Worm (Caenorhabditis elegans) whole organism, mixed stage, embryonic: Measurements from ENCODE around the gene F56C9.3.

ENCODE experiments used
- M03D4.4 ChIP-seq: sonication (generic microtip); optimal IDR thresholded peaks from 2 replicates; lab custom pipeline; 2017; ENCODE audit warnings: mild to moderate bottlenecking, missing genetic modification characterization, missing compliant biosample characterization
- bed-3 ChIP-seq: fragments of 200-800 bp; sonication (Bioruptor generic); optimal IDR thresholded peaks from 3 replicates; lab custom pipeline; 2018; ENCODE audit warnings: mild to moderate bottlenecking, missing genetic modification characterization, moderate library complexity, missing compliant biosample characterization
- blmp-1 ChIP-seq: fragments of 150-350 bp; optimal IDR thresholded peaks from 2 replicates; lab custom pipeline; 2014; ENCODE audit warnings: missing biosample characterization, missing genetic modification characterization
- ceh-43 ChIP-seq: fragments of 200-800 bp; sonication (Bioruptor generic); optimal IDR thresholded peaks from 2 replicates; lab custom pipeline; 2018; ENCODE audit warnings: mild to moderate bottlenecking, missing genetic modification characterization, moderate library complexity, missing compliant biosample characterization
- ceh-83 ChIP-seq: fragments of 200-800 bp; sonication (Bioruptor generic); optimal IDR thresholded peaks from 2 replicates; lab custom pipeline; 2018; ENCODE audit warnings: mild to moderate bottlenecking, missing genetic modification characterization, missing compliant biosample characterization
- ces-1 ChIP-seq: fragments of 150-350 bp; optimal IDR thresholded peaks from 2 replicates; lab custom pipeline; 2014; ENCODE audit warnings: missing biosample characterization, missing genetic modification reagents, missing genetic modification characterization
- cnd-1 ChIP-seq: fragments of 200-800 bp; sonication (Bioruptor generic); optimal IDR thresholded peaks from 2 replicates; lab custom pipeline; 2018; ENCODE audit warnings: mild to moderate bottlenecking, missing genetic modification characterization, missing compliant biosample characterization
- drap-1 ChIP-seq: fragments of 200-800 bp; sonication (Bioruptor generic); optimal IDR thresholded peaks from 3 replicates; lab custom pipeline; 2018; ENCODE audit warnings: mild to moderate bottlenecking, missing genetic modification characterization, missing compliant biosample characterization
- elt-1 ChIP-seq: sonication (generic microtip); optimal IDR thresholded peaks from 2 replicates; lab custom pipeline; 2017; ENCODE audit warnings: missing genetic modification characterization, mild to moderate bottlenecking, missing compliant biosample characterization, antibody characterized with exemption, moderate library complexity, borderline replicate concordance; ENCODE audit not compliant: insufficient read depth
- elt-3 ChIP-seq: fragments of 150-350 bp; optimal IDR thresholded peaks from 2 replicates; lab custom pipeline; 2014; ENCODE audit warnings: missing biosample characterization, missing genetic modification characterization
- flh-1 ChIP-seq: fragments of 200-800 bp; sonication (Bioruptor generic); optimal IDR thresholded peaks from 2 replicates; lab custom pipeline; 2018; ENCODE audit warnings: mild to moderate bottlenecking, missing genetic modification characterization, moderate library complexity, missing compliant biosample characterization
- ham-2 ChIP-seq: fragments of 200-800 bp; sonication (Bioruptor generic); optimal IDR thresholded peaks from 2 replicates; lab custom pipeline; 2018; ENCODE audit warnings: mild to moderate bottlenecking, missing genetic modification characterization, missing compliant biosample characterization
- hlh-1 ChIP-seq: fragments of 150-350 bp; optimal IDR thresholded peaks from 2 replicates; lab custom pipeline; 2014; ENCODE audit warnings: missing biosample characterization, missing genetic modification reagents, missing genetic modification characterization
- lin-13 ChIP-seq: fragments of 150-350 bp; optimal IDR thresholded peaks from 2 replicates; lab custom pipeline; 2014; ENCODE audit warnings: missing biosample characterization, missing genetic modification characterization
- lin-32 ChIP-seq: fragments of 200-800 bp; sonication (Bioruptor generic); optimal IDR thresholded peaks from 2 replicates; lab custom pipeline; 2018; ENCODE audit warnings: mild to moderate bottlenecking, missing genetic modification characterization, missing compliant biosample characterization
- lsy-2 ChIP-seq: fragments of 150-350 bp; optimal IDR thresholded peaks from 2 replicates; lab custom pipeline; 2014; ENCODE audit warnings: missing biosample characterization, missing genetic modification characterization
- mep-1 ChIP-seq: fragments of 150-350 bp; optimal IDR thresholded peaks from 2 replicates; lab custom pipeline; 2017; ENCODE audit warnings: missing biosample characterization, missing genetic modification reagents, missing genetic modification characterization, inconsistent platforms
- mls-2 ChIP-seq: sonication (generic microtip); optimal IDR thresholded peaks from 2 replicates; lab custom pipeline; 2016; ENCODE audit warnings: mild to moderate bottlenecking, missing genetic modification characterization, moderate library complexity, missing compliant biosample characterization
- nhr-12 ChIP-seq: fragments of 150-350 bp; optimal IDR thresholded peaks from 2 replicates; lab custom pipeline; 2014; ENCODE audit warnings: missing biosample characterization, missing genetic modification characterization
- nhr-237 ChIP-seq: fragments of 150-350 bp; optimal IDR thresholded peaks from 2 replicates; lab custom pipeline; 2014; ENCODE audit warnings: missing biosample characterization, missing genetic modification characterization
- pha-4 ChIP-seq: fragments of 150-350 bp; optimal IDR thresholded peaks from 2 replicates; lab custom pipeline; 2018; ENCODE audit warnings: missing biosample characterization, missing genetic modification reagents, missing genetic modification characterization
- sem-2 ChIP-seq: fragments of 200-800 bp; sonication (Bioruptor generic); optimal IDR thresholded peaks from 2 replicates; lab custom pipeline; 2018; ENCODE audit warnings: mild to moderate bottlenecking, missing genetic modification characterization, missing compliant biosample characterization
- sptf-1 ChIP-seq: sonication (generic microtip); optimal IDR thresholded peaks from 2 replicates; lab custom pipeline; 2017; ENCODE audit warnings: mild to moderate bottlenecking, missing genetic modification characterization, moderate library complexity, missing compliant biosample characterization
- tbx-8 ChIP-seq: fragments of 200-800 bp; sonication (Bioruptor generic); optimal IDR thresholded peaks from 2 replicates; lab custom pipeline; 2018; ENCODE audit warnings: mild to moderate bottlenecking, missing genetic modification characterization, moderate library complexity, missing compliant biosample characterization
- unc-120 ChIP-seq: sonication (generic microtip); optimal IDR thresholded peaks from 2 replicates; lab custom pipeline; 2017; ENCODE audit warnings: missing genetic modification characterization, missing compliant biosample characterization; ENCODE audit not compliant: poor library complexity, severe bottlenecking
- unc-39 ChIP-seq: fragments of 150-350 bp; optimal IDR thresholded peaks from 2 replicates; lab custom pipeline; 2014; ENCODE audit warnings: missing biosample characterization, missing genetic modification characterization
- unc-62 ChIP-seq: fragments of 150-350 bp; optimal IDR thresholded peaks from 2 replicates; lab custom pipeline; 2014; ENCODE audit warnings: missing biosample characterization, missing genetic modification reagents, missing genetic modification characterization
- ztf-11 ChIP-seq: fragments of 150-350 bp; optimal IDR thresholded peaks from 2 replicates; lab custom pipeline; 2014; ENCODE audit warnings: missing biosample characterization, missing genetic modification characterization

The F56C9.3 gene

DNA sequence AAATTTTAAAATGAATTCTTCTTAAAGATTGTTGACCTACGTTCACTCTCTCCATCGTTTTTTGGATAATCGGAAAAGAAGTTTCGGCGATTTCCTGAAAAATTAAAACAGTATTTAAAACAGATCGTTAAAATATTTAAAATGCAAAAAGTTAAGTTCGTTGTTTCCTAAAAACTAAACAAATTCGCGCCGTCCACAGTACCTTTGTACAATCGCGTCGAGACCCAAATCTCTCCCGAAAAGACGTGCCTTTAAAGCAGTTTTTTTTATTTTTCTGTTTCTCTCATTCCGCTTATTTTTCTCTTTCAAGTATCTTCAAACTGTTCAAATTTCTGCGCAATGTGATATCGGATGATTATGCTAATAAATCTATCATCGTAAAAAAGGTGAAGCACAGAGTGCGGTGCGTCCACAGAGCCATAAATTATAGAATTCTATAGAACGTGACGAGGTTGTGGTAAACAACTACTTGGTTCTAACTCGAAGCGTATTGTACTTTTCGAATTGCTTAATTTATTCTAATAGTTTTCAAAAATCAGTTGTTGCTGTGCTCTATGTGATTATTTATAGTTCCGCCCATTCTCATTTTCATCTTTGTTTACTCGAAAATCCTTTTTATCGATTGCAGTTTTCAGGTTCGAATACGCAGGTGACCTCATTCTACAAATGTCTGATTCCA, at the start of gene F56C9.3, which contains the start of gene F56C9.6:
Gene F56C9.3, plus strand, starts transcription at position 629 of the 679 bp plus-strand sequence.
Gene F56C9.6, minus strand, starts transcription at position 112 of the 679 bp plus-strand sequence.
- no peak for TF ChIP-seq flh-1 (GFP tag; lab: Kevin White, UChicago)
- no peak for TF ChIP-seq cnd-1 (tag; lab: Kevin White, UChicago)
- TF ChIP-seq unc-120 (tag; lab: Kevin White, UChicago): no peak
- TF ChIP-seq ztf-11 (tag; lab: Kevin White, UChicago): no peak
- no peak for TF ChIP-seq unc-62 (GFP tag; lab: Kevin White, UChicago)
- no peak for TF ChIP-seq ceh-43 (GFP tag; lab: Kevin White, UChicago)
- TF ChIP-seq lin-32 (GFP tag; lab: Kevin White, UChicago): no peak
- no peak for TF ChIP-seq ham-2 (GFP tag; lab: Kevin White, UChicago)
- TF ChIP-seq elt-1 (tag; lab: Kevin White, UChicago): no peak
- TF ChIP-seq sptf-1: no peak

DNA sequence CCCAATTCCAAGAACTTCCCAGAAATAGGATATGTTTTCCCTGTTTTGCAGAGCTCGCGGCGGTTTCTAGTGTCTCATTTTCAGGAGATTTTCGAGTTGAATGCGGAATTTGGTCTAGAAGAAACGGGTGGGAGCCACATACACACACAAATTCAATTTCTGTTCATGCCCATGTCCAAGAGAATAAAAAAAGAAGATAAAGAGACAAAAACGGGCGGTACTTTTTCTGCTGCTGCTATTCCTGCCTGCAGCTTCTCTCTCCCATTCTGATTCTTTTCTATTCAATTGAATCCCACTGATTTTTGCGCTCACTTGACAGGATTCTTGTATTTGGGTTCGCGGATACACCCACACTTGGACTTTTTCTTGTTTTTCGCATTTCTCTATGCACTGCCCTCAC, 48.5 kb upstream of the F56C9.3 start:
- TF ChIP-seq ces-1 (GFP tag; lab: Kevin White, UChicago) (peak; percentile 34), hlh-1 (tag; lab: Kevin White, UChicago) (no peak)
- TF ChIP-seq, all 35 proteins: peak for 1

DNA sequence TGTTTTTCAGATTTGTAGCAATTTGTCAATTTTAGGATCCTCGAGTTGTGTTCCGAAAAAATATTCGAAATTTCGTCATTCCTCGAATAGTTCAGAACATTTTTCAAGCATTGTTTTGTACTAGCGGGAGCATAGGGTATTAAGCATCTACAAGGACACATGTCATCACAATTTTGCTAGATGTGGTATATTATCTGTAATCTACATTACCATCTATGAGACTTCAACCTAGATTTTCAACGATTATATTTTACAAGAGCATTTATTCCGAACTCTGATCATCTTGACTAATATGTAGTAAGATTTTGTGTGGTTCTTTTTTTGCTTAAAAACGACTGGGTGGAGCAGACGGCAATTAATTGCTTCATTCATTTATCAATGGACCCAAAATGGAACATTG, 48.1 kb upstream of the F56C9.3 start:
- TF ChIP-seq elt-3 (tag; lab: Kevin White, UChicago): no peak
- no peak for TF ChIP-seq sem-2 (GFP tag; lab: Kevin White, UChicago)
- no peak for TF ChIP-seq elt-1 (tag; lab: Kevin White, UChicago)
- no peak for TF ChIP-seq lin-13
- no peak for TF ChIP-seq sptf-1
- no peak for TF ChIP-seq ham-2 (GFP tag; lab: Kevin White, UChicago)
- TF ChIP-seq unc-120 (tag; lab: Kevin White, UChicago): no peak
- no peak for TF ChIP-seq tbx-8 (GFP tag; lab: Kevin White, UChicago)

DNA sequence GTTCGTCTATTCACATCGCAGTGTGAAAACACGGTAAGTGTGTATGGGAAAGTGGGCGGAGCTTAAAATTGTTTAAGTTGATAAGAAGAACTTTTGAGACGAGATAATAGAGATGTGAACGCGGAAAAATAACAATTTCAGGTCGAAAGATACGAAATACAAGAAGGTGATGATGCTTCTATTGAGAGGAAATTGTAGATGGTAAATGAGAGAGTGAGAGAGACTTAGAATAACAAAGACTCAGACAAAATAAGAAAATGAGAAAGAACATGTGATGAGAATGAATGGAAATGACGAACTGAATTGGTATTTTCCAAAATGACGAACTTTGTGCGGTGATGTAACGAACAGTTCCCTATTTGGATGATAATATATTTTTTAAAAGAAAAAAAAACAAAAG, 40.0 kb upstream of the F56C9.3 start:
- TF ChIP-seq pha-4 (no peak), bed-3 (GFP tag; lab: Kevin White, UChicago) (no peak), lsy-2 (tag; lab: Kevin White, UChicago) (no peak), drap-1 (GFP tag; lab: Kevin White, UChicago) (no peak), mep-1 (no peak), M03D4.4 (tag; lab: Kevin White, UChicago) (no peak), ztf-11 (tag; lab: Kevin White, UChicago) (no peak), unc-120 (tag; lab: Kevin White, UChicago) (no peak), sem-2 (GFP tag; lab: Kevin White, UChicago) (no peak), nhr-12 (no peak), ham-2 (GFP tag; lab: Kevin White, UChicago) (no peak), flh-1 (GFP tag; lab: Kevin White, UChicago) (no peak), hlh-1 (tag; lab: Kevin White, UChicago) (no peak), nhr-237 (no peak)

DNA sequence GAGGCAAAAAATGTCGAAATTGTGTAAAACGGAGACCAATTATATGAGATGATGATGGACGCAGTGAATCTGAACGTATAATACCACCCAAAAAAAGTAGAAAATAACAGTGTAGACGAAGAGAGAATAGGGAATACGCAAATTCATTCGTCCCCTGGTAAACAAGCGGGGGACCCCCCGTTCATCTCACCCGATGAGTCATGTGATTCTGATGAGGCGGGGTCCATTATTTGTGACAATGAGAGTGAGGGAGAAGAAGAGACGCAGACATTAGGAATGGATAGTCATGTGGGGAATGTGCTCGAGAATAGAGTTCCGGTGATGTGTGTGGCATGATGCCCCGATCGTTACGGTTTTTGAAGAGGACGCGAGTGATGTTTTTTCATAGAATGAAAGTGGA, 39.0 kb upstream of the F56C9.3 start:
- TF ChIP-seq unc-39: no peak
- peak; percentile 75 for TF ChIP-seq mls-2 (tag; lab: Kevin White, UChicago)
- peak; percentile 11 for TF ChIP-seq cnd-1 (tag; lab: Kevin White, UChicago)
- peak; percentile 16 for TF ChIP-seq lsy-2 (tag; lab: Kevin White, UChicago)
- TF ChIP-seq hlh-1 (tag; lab: Kevin White, UChicago): no peak
- TF ChIP-seq mep-1: peak; percentile 33
- peak; percentile 46 for TF ChIP-seq unc-120 (tag; lab: Kevin White, UChicago)
- peak; percentile 34 for TF ChIP-seq ces-1 (GFP tag; lab: Kevin White, UChicago)
- no peak for TF ChIP-seq sem-2 (GFP tag; lab: Kevin White, UChicago)
- TF ChIP-seq ceh-43 (GFP tag; lab: Kevin White, UChicago): peak; percentile 64
- TF ChIP-seq ceh-83 (GFP tag; lab: Kevin White, UChicago): peak; percentile 6
- TF ChIP-seq M03D4.4 (tag; lab: Kevin White, UChicago): peak; percentile 64
- TF ChIP-seq blmp-1: no peak
- peak; percentile 37 for TF ChIP-seq sptf-1
- TF ChIP-seq bed-3 (GFP tag; lab: Kevin White, UChicago): no peak
- peak; percentile 36 for TF ChIP-seq lin-13
- no peak for TF ChIP-seq ztf-11 (tag; lab: Kevin White, UChicago)
- TF ChIP-seq ham-2 (GFP tag; lab: Kevin White, UChicago): no peak
- peak; percentile 9 for TF ChIP-seq pha-4
